Worm (Caenorhabditis elegans) whole organism, young adult: ENCODE data around the gene pot-1.

Source experiments
- akir-1 ChIP-seq: fragments of 200-800 bp; sonication (Bioruptor generic); optimal IDR thresholded peaks from 2 replicates; lab custom pipeline; 2018; ENCODE audit warnings: mild to moderate bottlenecking, missing genetic modification characterization, moderate library complexity, missing compliant biosample characterization
- attf-6 ChIP-seq: fragments of 200-800 bp; sonication (Bioruptor generic); IDR thresholded peaks from 2 replicates; pipeline ENCODE4 v1.3.6; 2022; ENCODE audit warnings: missing genetic modification reagents, missing genetic modification characterization, missing compliant biosample characterization
- ets-4 ChIP-seq: fragments of 200-800 bp; sonication (Bioruptor generic); optimal IDR thresholded peaks from 2 replicates; lab custom pipeline; 2018; ENCODE audit warnings: mild to moderate bottlenecking, missing genetic modification characterization, missing compliant biosample characterization
- hlh-12 ChIP-seq: sonication (generic microtip); optimal IDR thresholded peaks from 2 replicates; lab custom pipeline; 2016; ENCODE audit warnings: missing genetic modification characterization, missing compliant biosample characterization
- let-607 ChIP-seq, 2 experiments: fragments of 200-800 bp in 1 of 2; sonication (Bioruptor generic) in 1 of 2; sonication (generic microtip) in 1 of 2; optimal IDR thresholded peaks; 2 replicates each; lab custom pipeline; 2016 to 2018; ENCODE audit warnings: mild to moderate bottlenecking in 2 of 2, missing compliant biosample characterization in 2 of 2, missing genetic modification characterization in 2 of 2, moderate library complexity in 2 of 2, missing genotype in 1 of 2
- lin-40 ChIP-seq: sonication (generic microtip); optimal IDR thresholded peaks from 2 replicates; lab custom pipeline; 2016; ENCODE audit warnings: missing genetic modification characterization, mild to moderate bottlenecking, missing compliant biosample characterization, missing genotype, missing genetic modification reagents
- nfya-1 ChIP-seq: sonication (generic microtip); optimal IDR thresholded peaks from 2 replicates; lab custom pipeline; 2017; ENCODE audit warnings: antibody characterized with exemption, missing compliant biosample characterization, missing genetic modification characterization, borderline replicate concordance; ENCODE audit not compliant: insufficient read depth
- nhr-179 ChIP-seq: sonication (generic microtip); optimal IDR thresholded peaks from 2 replicates; lab custom pipeline; 2016; ENCODE audit warnings: mild to moderate bottlenecking, missing genetic modification characterization, missing compliant biosample characterization
- pha-4 ChIP-seq: fragments of 150-350 bp; sonication (generic microtip); optimal IDR thresholded peaks from 2 replicates; lab custom pipeline; 2014; ENCODE audit warnings: missing biosample characterization, missing genetic modification reagents, missing genetic modification characterization
- unc-62 ChIP-seq: fragments of 150-350 bp; optimal IDR thresholded peaks from 2 replicates; lab custom pipeline; 2014; ENCODE audit warnings: missing biosample characterization, missing genetic modification reagents, missing genetic modification characterization

DNA sequence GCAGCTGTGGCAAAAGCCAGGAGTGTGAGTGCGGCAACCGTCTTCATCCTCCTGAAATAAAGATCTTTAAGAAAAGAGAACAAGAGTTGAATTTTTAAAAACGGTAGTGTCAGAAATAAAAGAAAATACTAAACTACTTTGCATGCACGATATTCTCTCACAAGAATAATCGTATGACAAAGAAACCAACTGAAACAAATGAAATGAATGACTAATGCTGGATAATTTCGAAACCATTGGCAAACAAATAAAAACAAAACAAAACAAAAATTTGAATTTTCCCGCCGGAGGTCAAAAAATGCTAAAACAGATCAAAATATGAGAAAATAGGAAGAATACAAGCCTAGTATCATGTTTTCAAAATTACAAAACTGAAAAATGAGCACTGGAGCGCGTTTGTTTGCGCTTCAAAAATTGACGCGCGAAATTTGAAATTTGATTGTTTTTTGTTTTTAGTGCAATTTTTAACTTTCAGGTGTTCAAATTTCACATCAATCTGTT, 29.5 kb downstream of the pot-1 start, which contains the start of gene cpg-2:
- no peak for TF ChIP-seq pha-4 (tag; lab: Kevin White, UChicago)
- no peak for TF ChIP-seq lin-40 (tag; lab: Kevin White, UChicago)
- no peak for TF ChIP-seq unc-62
- TF ChIP-seq hlh-12 (tag; lab: Kevin White, UChicago) = no peak
- no peak for TF ChIP-seq let-607 (tag; optimal IDR thresholded peaks at IDR 0.05; lab: Kevin White, UChicago)
- TF ChIP-seq nfya-1 (tag; lab: Kevin White, UChicago) = no peak
- TF ChIP-seq attf-6 = peak; percentile 73; the same call in 1 of the 2 replicates
- TF ChIP-seq ets-4 = no peak
- TF ChIP-seq akir-1 (GFP tag; lab: Kevin White, UChicago) = no peak
- TF ChIP-seq nhr-179 (tag; lab: Kevin White, UChicago) = no peak
